Worm (Caenorhabditis elegans): Measurements from ENCODE around the gene cid-1.

- TF ChIP-seq hnd-1 (tag; optimal IDR thresholded peaks at IDR 0.05) (no peak), ama-1 (optimal IDR thresholded peaks at IDR 0.05) (no peak), ceh-36 (tag; optimal IDR thresholded peaks at IDR 0.05) (no peak), tbx-37 (GFP tag; conservative IDR thresholded peaks at IDR 0.05) (no peak), aly-1 (tag; optimal IDR thresholded peaks at IDR 0.05) (no peak), scrt-1 (GFP tag; IDR thresholded peaks at IDR 0.05) (no peak)
These were observed 36.0 kb upstream of the cid-1 start for ce11 chrIII:5137685-5138084.

Measured in whole organism, early embryonic.